Fruit fly (Drosophila melanogaster) whole organism, embryonic: ENCODE results near the gene nonA.

Experiments used
- ATbp ChIP-seq: fragments of 200-800 bp; sonication (Bioruptor generic); optimal IDR thresholded peaks from 2 replicates; lab custom pipeline; 2017; ENCODE audit warnings: missing biosample characterization, mild to moderate bottlenecking, missing genetic modification characterization, missing genetic modification reagents
- Awh ChIP-seq: fragments of 200-800 bp; sonication (Bioruptor generic); IDR thresholded peaks from 2 replicates; pipeline ENCODE4, ENCODE4 v1.3.6; 2022; ENCODE audit warnings: missing biosample characterization, missing genetic modification characterization
- CG11560 ChIP-seq: fragments of 200-800 bp; sonication (Bioruptor generic); IDR thresholded peaks from 3 replicates; pipeline ENCODE4 v1.3.6; 2022; ENCODE audit warnings: missing biosample characterization, missing genetic modification characterization
- CG13296 ChIP-seq: fragments of 200-800 bp; sonication (Bioruptor generic); optimal IDR thresholded peaks from 3 replicates; lab custom pipeline; 2018; ENCODE audit warnings: missing biosample characterization, mild to moderate bottlenecking, missing genetic modification characterization
- CG14860 ChIP-seq: fragments of 200-800 bp; sonication (Bioruptor generic); IDR thresholded peaks from 3 replicates; pipeline ENCODE4 v1.3.6; 2022; ENCODE audit warnings: missing biosample characterization, missing genetic modification characterization; ENCODE audit not compliant: partially characterized antibody
- CG1529 ChIP-seq: fragments of 200-800 bp; sonication (Bioruptor generic); optimal IDR thresholded peaks from 3 replicates; lab custom pipeline; 2018; ENCODE audit warnings: missing biosample characterization, missing genetic modification characterization
- CG1602 ChIP-seq: fragments of 200-800 bp; sonication (Bioruptor generic); optimal IDR thresholded peaks from 3 replicates; lab custom pipeline; 2016; ENCODE audit warnings: missing biosample characterization, missing genetic modification characterization
- CG17328 ChIP-seq: fragments of 200-800 bp; sonication (Bioruptor generic); IDR thresholded peaks from 2 replicates; pipeline ENCODE4 v1.3.6; 2022; ENCODE audit warnings: missing biosample characterization, missing genetic modification characterization
- CG17802 ChIP-seq: fragments of 200-800 bp; sonication (Bioruptor generic); optimal IDR thresholded peaks from 2 replicates; lab custom pipeline; 2018; ENCODE audit warnings: missing biosample characterization, mild to moderate bottlenecking, missing genetic modification characterization, moderate library complexity
- CG17912 ChIP-seq: fragments of 200-800 bp; sonication (Bioruptor generic); optimal IDR thresholded peaks from 2 replicates; lab custom pipeline; 2018; ENCODE audit warnings: missing biosample characterization, mild to moderate bottlenecking, missing genetic modification characterization
- CG1792 ChIP-seq: fragments of 200-800 bp; sonication (Bioruptor generic); optimal IDR thresholded peaks from 2 replicates; lab custom pipeline; 2016; ENCODE audit warnings: missing biosample characterization, missing genetic modification characterization
- CG18262 ChIP-seq: fragments of 200-800 bp; optimal IDR thresholded peaks from 3 replicates; lab custom pipeline; 2019; ENCODE audit warnings: missing biosample characterization, mild to moderate bottlenecking, missing genetic modification characterization, moderate library complexity
- CG2120 ChIP-seq: fragments of 200-800 bp; sonication (Bioruptor generic); optimal IDR thresholded peaks from 3 replicates; lab custom pipeline; 2016; ENCODE audit warnings: missing biosample characterization, missing genetic modification characterization
- CG2875 ChIP-seq: fragments of 200-800 bp; sonication (Bioruptor generic); optimal IDR thresholded peaks from 2 replicates; lab custom pipeline; 2017; ENCODE audit warnings: missing biosample characterization, mild to moderate bottlenecking, missing genetic modification characterization, missing genetic modification reagents
- CG32767 ChIP-seq: fragments of 200-800 bp; sonication (Bioruptor generic); IDR thresholded peaks from 2 replicates; pipeline ENCODE4 v1.3.6; 2022; ENCODE audit warnings: missing biosample characterization, missing genetic modification characterization
- CG3281 ChIP-seq: fragments of 200-800 bp; sonication (Bioruptor generic); optimal IDR thresholded peaks from 3 replicates; lab custom pipeline; 2017; ENCODE audit warnings: missing biosample characterization, mild to moderate bottlenecking, missing genetic modification characterization
- CG6791 ChIP-seq: fragments of 200-800 bp; sonication (Bioruptor generic); IDR thresholded peaks from 3 replicates; pipeline ENCODE4 v1.3.6; 2022; ENCODE audit warnings: missing biosample characterization, missing genetic modification characterization; ENCODE audit not compliant: partially characterized antibody
- CG8281 ChIP-seq: fragments of 200-800 bp; sonication (Bioruptor generic); optimal IDR thresholded peaks from 2 replicates; lab custom pipeline; 2018; ENCODE audit warnings: missing biosample characterization, mild to moderate bottlenecking, missing genetic modification characterization, moderate library complexity
- CG9932 ChIP-seq: fragments of 200-800 bp; sonication (Bioruptor generic); IDR thresholded peaks from 2 replicates; pipeline ENCODE4 v1.3.6; 2022; ENCODE audit warnings: missing biosample characterization, missing genetic modification characterization
- CoRest ChIP-seq: fragments of 200-800 bp; sonication (Bioruptor generic); optimal IDR thresholded peaks from 3 replicates; lab custom pipeline; 2018; ENCODE audit warnings: missing biosample characterization, mild to moderate bottlenecking, missing genetic modification characterization, moderate library complexity
- Dad ChIP-seq: fragments of 200-800 bp; sonication (Bioruptor generic); optimal IDR thresholded peaks from 3 replicates; lab custom pipeline; 2016; ENCODE audit warnings: missing biosample characterization, missing genetic modification characterization
- Dbx ChIP-seq: fragments of 200-800 bp; sonication (Bioruptor generic); IDR thresholded peaks from 3 replicates; pipeline ENCODE4 v1.3.6; 2022; ENCODE audit warnings: missing biosample characterization, missing genetic modification characterization
- HHEX ChIP-seq: fragments of 200-800 bp; sonication (Bioruptor generic); optimal IDR thresholded peaks from 3 replicates; lab custom pipeline; 2017; ENCODE audit warnings: missing biosample characterization, mild to moderate bottlenecking, missing genetic modification characterization, missing genetic modification reagents
- HLHmδ ChIP-seq: fragments of 200-800 bp; sonication (Bioruptor generic); optimal IDR thresholded peaks from 2 replicates; lab custom pipeline; 2018; ENCODE audit warnings: missing biosample characterization, mild to moderate bottlenecking, missing genetic modification characterization, moderate library complexity
- Hey ChIP-seq: fragments of 200-800 bp; sonication (Bioruptor generic); optimal IDR thresholded peaks from 3 replicates; lab custom pipeline; 2018; ENCODE audit warnings: missing biosample characterization, mild to moderate bottlenecking, missing genetic modification characterization
- Hr3 ChIP-seq: fragments of 200-800 bp; sonication (Bioruptor generic); optimal IDR thresholded peaks from 3 replicates; lab custom pipeline; 2016; ENCODE audit warnings: missing biosample characterization, missing genetic modification characterization
- Jarid2 ChIP-seq: fragments of 200-800 bp; sonication (Bioruptor generic); optimal IDR thresholded peaks from 3 replicates; lab custom pipeline; 2017; ENCODE audit warnings: mild to moderate bottlenecking, missing biosample characterization, missing genetic modification reagents, missing genetic modification characterization
- MESR4 ChIP-seq: fragments of 200-800 bp; sonication (Bioruptor generic); optimal IDR thresholded peaks from 2 replicates; lab custom pipeline; 2018; ENCODE audit warnings: missing biosample characterization, mild to moderate bottlenecking, missing genetic modification characterization, moderate library complexity
- Med ChIP-seq: fragments of 200-800 bp; sonication (Bioruptor generic); peaks from one replicate; lab custom pipeline; 2016; ENCODE audit warnings: missing biosample characterization, missing genetic modification characterization, mild to moderate bottlenecking, inconsistent platforms, moderate library complexity
- Myb ChIP-seq: fragments of 200-800 bp; sonication (Bioruptor generic); optimal IDR thresholded peaks from 2 replicates; lab custom pipeline; 2016; ENCODE audit warnings: missing biosample characterization, missing genetic modification characterization
- Sry-β ChIP-seq: fragments of 200-800 bp; sonication (Bioruptor generic); optimal IDR thresholded peaks from 2 replicates; lab custom pipeline; 2018; ENCODE audit warnings: missing biosample characterization, mild to moderate bottlenecking, missing genetic modification characterization, moderate library complexity
- Usf ChIP-seq: fragments of 200-800 bp; sonication (Bioruptor generic); optimal IDR thresholded peaks from 2 replicates; lab custom pipeline; 2017; ENCODE audit warnings: missing genotype, missing biosample characterization, missing genetic modification characterization
- Xrp1 ChIP-seq: fragments of 200-800 bp; sonication (Bioruptor generic); IDR thresholded peaks from 2 replicates; pipeline ENCODE4 v1.3.6; 2022; ENCODE audit warnings: missing biosample characterization, missing genetic modification characterization
- ara ChIP-seq: fragments of 200-800 bp; sonication (Bioruptor generic); IDR thresholded peaks from 2 replicates; pipeline ENCODE4 v1.3.6; 2022; ENCODE audit warnings: missing biosample characterization, missing genetic modification characterization
- az2 ChIP-seq: fragments of 200-800 bp; sonication (Bioruptor generic); optimal IDR thresholded peaks from 3 replicates; lab custom pipeline; 2016; ENCODE audit warnings: missing biosample characterization, missing genetic modification characterization
- bab2 ChIP-seq: fragments of 200-800 bp; sonication (Bioruptor generic); optimal IDR thresholded peaks from 2 replicates; lab custom pipeline; 2016; ENCODE audit warnings: missing biosample characterization, missing genetic modification characterization
- chif ChIP-seq, 2 experiments: fragments of 200-800 bp; sonication (Bioruptor generic); optimal IDR thresholded peaks; 3 replicates each; lab custom pipeline; 2016; ENCODE audit warnings: missing biosample characterization in 2 of 2, missing genetic modification characterization in 2 of 2
- crc ChIP-seq: fragments of 200-800 bp; sonication (Bioruptor generic); optimal IDR thresholded peaks from 2 replicates; lab custom pipeline; 2016; ENCODE audit warnings: missing biosample characterization, missing genetic modification characterization
- ems ChIP-seq: fragments of 200-800 bp; sonication (Bioruptor generic); optimal IDR thresholded peaks from 3 replicates; lab custom pipeline; 2016; ENCODE audit warnings: missing biosample characterization, missing genetic modification characterization
- fu2 ChIP-seq: fragments of 200-800 bp; sonication (Bioruptor generic); optimal IDR thresholded peaks from 2 replicates; lab custom pipeline; 2016; ENCODE audit warnings: missing biosample characterization, missing genetic modification characterization
- hbn ChIP-seq: fragments of 200-800 bp; sonication (Bioruptor generic); IDR thresholded peaks from 2 replicates; pipeline ENCODE4 v1.3.6; 2022; ENCODE audit warnings: missing biosample characterization, missing genetic modification characterization; ENCODE audit not compliant: partially characterized antibody
- jigr1 ChIP-seq: fragments of 200-800 bp; sonication (Bioruptor generic); IDR thresholded peaks from 3 replicates; pipeline ENCODE4 v1.3.6; 2022; ENCODE audit warnings: missing biosample characterization, missing genetic modification characterization
- sens ChIP-seq: fragments of 200-800 bp; sonication (Bioruptor generic); peaks from one replicate; lab custom pipeline; 2016; ENCODE audit warnings: missing biosample characterization, missing genetic modification characterization
- slou ChIP-seq: fragments of 200-800 bp; sonication (Bioruptor generic); optimal IDR thresholded peaks from 3 replicates; lab custom pipeline; 2016; ENCODE audit warnings: missing biosample characterization, missing genetic modification characterization
- sna ChIP-seq: fragments of 200-800 bp; sonication (Bioruptor generic); IDR thresholded peaks from 2 replicates; pipeline ENCODE4 v1.3.6; 2022; ENCODE audit warnings: missing biosample characterization, missing genetic modification characterization; ENCODE audit not compliant: partially characterized antibody
- sqz ChIP-seq: fragments of 200-800 bp; sonication (Bioruptor generic); optimal IDR thresholded peaks from 3 replicates; lab custom pipeline; 2018; ENCODE audit warnings: missing biosample characterization, mild to moderate bottlenecking, missing genetic modification characterization
- tup ChIP-seq: fragments of 200-800 bp; sonication (Bioruptor generic); optimal IDR thresholded peaks from 2 replicates; lab custom pipeline; 2016; ENCODE audit warnings: missing biosample characterization, mild to moderate bottlenecking, missing genetic modification characterization, moderate library complexity
- tx ChIP-seq: fragments of 200-800 bp; sonication (Bioruptor generic); optimal IDR thresholded peaks from 2 replicates; lab custom pipeline; 2016; ENCODE audit warnings: missing biosample characterization, missing genetic modification characterization
- vnd ChIP-seq: fragments of 200-800 bp; sonication (Bioruptor generic); IDR thresholded peaks from 3 replicates; pipeline ENCODE4 v1.3.6; 2022; ENCODE audit warnings: missing biosample characterization, missing genetic modification characterization; ENCODE audit not compliant: partially characterized antibody

The nonA gene

dm6 chrX:16358670-16359320, 2.6 kb upstream of the nonA start, which contains the start of the genes U2af50 and PIG-Q (continued):
- TF ChIP-seq CG2120 (GFP tag; lab: Kevin White, UChicago) (peak; percentile 79), chif (GFP tag; optimal IDR thresholded peaks at IDR 0.05; lab: Kevin White, UChicago) (peak; percentile 12 to 68), CG18262 (tag; lab: Kevin White, UChicago) (peak; percentile 95), Dad (GFP tag; lab: Kevin White, UChicago) (peak; percentile 45), Med (GFP tag; lab: Kevin White, UChicago) (peak; percentile 90), CG32767 (GFP tag; lab: Robert Waterston, UW) (peak; percentile 90), fu2 (GFP tag; lab: Kevin White, UChicago) (peak; percentile 52), ara (no peak; the same call in 1 of the 2 replicates), CG11560 (tag; lab: Robert Waterston, UW) (peak; percentile 73), CG8281 (peak; percentile 87), MESR4 (peak; percentile 49), Sry-β (GFP tag; lab: Kevin White, UChicago) (peak; percentile 66), CG2875 (peak; percentile 85), Hr3 (GFP tag; lab: Kevin White, UChicago) (peak; percentile 94), Jarid2 (GFP tag; lab: Kevin White, UChicago) (no peak), sens (GFP tag; lab: Kevin White, UChicago) (peak; percentile 96), sna (no peak), CG14860 (GFP tag; lab: Robert Waterston, UW) (no peak), ATbp (GFP tag; lab: Kevin White, UChicago) (peak; percentile 89), Hey (tag; lab: Kevin White, UChicago) (no peak), Dbx (GFP tag; lab: Robert Waterston, UW) (peak; percentile 94), tx (GFP tag; lab: Kevin White, UChicago) (peak; percentile 43), CG9932 (GFP tag; lab: Robert Waterston, UW) (peak; percentile 92), bab2 (GFP tag; lab: Kevin White, UChicago) (peak; percentile 71), CG6791 (GFP tag; lab: Robert Waterston, UW) (peak; percentile 26; the same call in 1 of the 3 replicates), CG1602 (GFP tag; lab: Kevin White, UChicago) (peak; percentile 90), Usf (GFP tag; lab: Kevin White, UChicago) (peak; percentile 91), jigr1 (GFP tag; lab: Robert Waterston, UW) (no peak; the same call in 2 of the 3 replicates), Xrp1 (GFP tag; lab: Robert Waterston, UW) (peak; percentile 95), CG17802 (tag; lab: Kevin White, UChicago) (peak; percentile 76), CG17912 (GFP tag; lab: Kevin White, UChicago) (peak; percentile 68), hbn (GFP tag; lab: Robert Waterston, UW) (no peak), Myb (GFP tag; lab: Kevin White, UChicago) (peak; percentile 11), sqz (GFP tag; lab: Kevin White, UChicago) (peak; percentile 79), CG1792 (GFP tag; lab: Kevin White, UChicago) (peak; percentile 2), CG3281 (GFP tag; lab: Kevin White, UChicago) (peak; percentile 92), CG13296 (peak; percentile 91), crc (GFP tag; lab: Kevin White, UChicago) (no peak), Awh (no peak; the same call in 1 of the 2 replicates), vnd (GFP tag; lab: Robert Waterston, UW) (no peak), CG1529 (GFP tag; lab: Kevin White, UChicago) (peak; percentile 83), az2 (peak; percentile 92), ems (GFP tag; lab: Kevin White, UChicago) (peak; percentile 46), HLHmδ (GFP tag; lab: Kevin White, UChicago) (no peak), CG17328 (peak; percentile 94), HHEX (GFP tag; lab: Kevin White, UChicago) (peak; percentile 91), slou (peak; percentile 71), tup (GFP tag; lab: Kevin White, UChicago) (peak; percentile 9), CoRest (tag; lab: Kevin White, UChicago) (peak; percentile 96)
